Fruit fly (Drosophila melanogaster) whole organism, prepupa: Measurements from ENCODE around the gene Sems.
A peak's percentile ranks its signal among the peaks of the same experiment; 100 is the strongest.

ENCODE experiments used
- Blimp-1 ChIP-seq: fragments of 200-800 bp; sonication (Bioruptor generic); optimal IDR thresholded peaks from 3 replicates; lab custom pipeline; 2017; ENCODE audit warnings: missing biosample characterization, missing genetic modification characterization, mild to moderate bottlenecking, moderate library complexity, missing genetic modification reagents
- CG3032 ChIP-seq: fragments of 200-800 bp; optimal IDR thresholded peaks from 2 replicates; lab custom pipeline; 2019; ENCODE audit warnings: missing biosample characterization, mild to moderate bottlenecking, missing genetic modification characterization, moderate library complexity
- CG6854 ChIP-seq: fragments of 200-800 bp; sonication (Bioruptor generic); optimal IDR thresholded peaks from 2 replicates; lab custom pipeline; 2017; ENCODE audit warnings: missing biosample characterization, mild to moderate bottlenecking, missing genetic modification characterization
- Eip93F ChIP-seq: fragments of 200-800 bp; sonication (Bioruptor generic); optimal IDR thresholded peaks from 2 replicates; lab custom pipeline; 2016; ENCODE audit warnings: missing biosample characterization, mild to moderate bottlenecking, missing genetic modification characterization
- Gug ChIP-seq: fragments of 200-800 bp; sonication (Bioruptor generic); IDR thresholded peaks from 2 replicates; pipeline ENCODE4 v1.3.6; 2022; ENCODE audit warnings: missing biosample characterization, missing genetic modification characterization
- Hr38 ChIP-seq: sonication (Bioruptor generic); optimal IDR thresholded peaks from 2 replicates; lab custom pipeline; 2016; ENCODE audit warnings: missing biosample characterization, missing genetic modification characterization
- Sox15 ChIP-seq: fragments of 200-800 bp; sonication (Bioruptor generic); optimal IDR thresholded peaks from 3 replicates; lab custom pipeline; 2016; ENCODE audit warnings: missing biosample characterization, missing genetic modification characterization
- eg ChIP-seq: fragments of 200-800 bp; sonication (Bioruptor generic); IDR thresholded peaks from 3 replicates; pipeline ENCODE4 v1.3.6; 2022; ENCODE audit warnings: missing biosample characterization, missing genetic modification characterization

DNA sequence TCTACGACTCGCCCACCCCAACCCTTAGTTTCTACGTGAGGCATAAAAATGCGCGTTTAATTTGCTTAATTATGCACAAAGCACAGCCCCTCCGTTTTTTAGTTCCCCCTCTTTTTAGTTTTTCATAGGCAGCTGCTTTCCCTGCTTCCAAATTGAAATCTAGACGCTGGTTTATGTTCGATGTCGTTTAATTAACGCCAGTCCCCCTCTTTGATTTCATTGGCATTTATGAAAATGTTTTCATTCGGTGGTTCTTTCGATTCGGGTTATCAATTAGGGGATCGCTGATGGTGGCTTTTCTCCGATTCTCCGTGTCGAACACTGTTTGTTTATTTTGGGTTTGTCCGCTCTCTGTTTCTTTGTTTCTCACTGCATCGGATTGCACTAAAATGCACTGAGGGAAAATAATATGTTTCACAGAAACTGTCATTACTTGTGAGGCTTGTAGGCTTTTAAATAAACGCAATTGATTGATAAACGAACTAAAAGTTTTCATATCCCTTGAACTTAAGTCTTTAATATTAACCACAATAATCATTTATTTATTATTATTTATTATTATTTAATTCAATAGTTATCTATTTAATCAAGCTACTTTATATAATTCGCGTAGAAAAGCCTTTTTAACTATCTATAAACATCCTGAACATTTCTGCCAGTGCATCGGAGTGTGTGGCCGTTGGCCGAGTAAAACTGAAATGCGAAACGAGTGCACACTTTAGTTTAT lies 26.3 kb downstream of the Sems start:
- TF ChIP-seq Blimp-1 (GFP tag; lab: Kevin White, UChicago) (no peak), CG3032 (peak; percentile 80), Sox15 (peak; percentile 37), Eip93F (no peak), eg (GFP tag; lab: Robert Waterston, UW) (peak; percentile 63; the same call in 2 of the 3 replicates), Hr38 (GFP tag; lab: Kevin White, UChicago) (no peak), CG6854 (no peak), Gug (GFP tag; lab: Robert Waterston, UW) (peak; percentile 54; the same call in 1 of the 2 replicates)
